Worm (Caenorhabditis elegans) whole organism, midembryonic: ENCODE measurements around the gene cutl-12.

Experiments used
- T22C8.4 ChIP-seq: fragments of 200-800 bp; sonication (Bioruptor generic); IDR thresholded peaks from 2 replicates; pipeline ENCODE4 v1.3.6; 2022; ENCODE audit warnings: missing genetic modification characterization, missing compliant biosample characterization
- cog-1 ChIP-seq: sonication (generic microtip); optimal IDR thresholded peaks from 2 replicates; lab custom pipeline; 2016; ENCODE audit warnings: missing genetic modification characterization, missing compliant biosample characterization
- flt-1 ChIP-seq: fragments of 200-800 bp; sonication (Bioruptor generic); IDR thresholded peaks from 2 replicates; pipeline ENCODE4 v1.3.6; 2022; ENCODE audit warnings: missing genetic modification characterization, missing compliant biosample characterization
- klf-2 ChIP-seq: fragments of 200-800 bp; sonication (Bioruptor generic); conservative IDR thresholded peaks from 2 replicates; pipeline ENCODE4 v1.3.6; 2022; ENCODE audit warnings: missing genetic modification reagents, missing genetic modification characterization, missing compliant biosample characterization
- med-1 ChIP-seq: sonication (generic microtip); optimal IDR thresholded peaks from 2 replicates; lab custom pipeline; 2017; ENCODE audit warnings: missing genetic modification characterization, mild to moderate bottlenecking, missing compliant biosample characterization, antibody characterized with exemption, missing genetic modification reagents; ENCODE audit not compliant: insufficient read depth
- ref-1 ChIP-seq: fragments of 200-800 bp; sonication (Bioruptor generic); conservative IDR thresholded peaks from 2 replicates; pipeline ENCODE4 v1.3.6; 2022; ENCODE audit warnings: missing genetic modification reagents, missing genetic modification characterization, missing compliant biosample characterization
- tab-1 ChIP-seq: fragments of 200-800 bp; sonication (Bioruptor generic); IDR thresholded peaks from 2 replicates; pipeline ENCODE4 v1.3.6; 2022; ENCODE audit warnings: missing genetic modification characterization, missing compliant biosample characterization
- ztf-23 ChIP-seq: fragments of 200-800 bp; sonication (Bioruptor generic); IDR thresholded peaks from 2 replicates; pipeline ENCODE4 v1.3.6; 2022; ENCODE audit warnings: missing genetic modification reagents, missing genetic modification characterization, missing compliant biosample characterization
- ztf-29 ChIP-seq: fragments of 200-800 bp; sonication (Bioruptor generic); IDR thresholded peaks from 2 replicates; pipeline ENCODE4 v1.3.6; 2022; ENCODE audit warnings: missing genetic modification reagents, missing genetic modification characterization, missing compliant biosample characterization

cutl-12 gene

DNA sequence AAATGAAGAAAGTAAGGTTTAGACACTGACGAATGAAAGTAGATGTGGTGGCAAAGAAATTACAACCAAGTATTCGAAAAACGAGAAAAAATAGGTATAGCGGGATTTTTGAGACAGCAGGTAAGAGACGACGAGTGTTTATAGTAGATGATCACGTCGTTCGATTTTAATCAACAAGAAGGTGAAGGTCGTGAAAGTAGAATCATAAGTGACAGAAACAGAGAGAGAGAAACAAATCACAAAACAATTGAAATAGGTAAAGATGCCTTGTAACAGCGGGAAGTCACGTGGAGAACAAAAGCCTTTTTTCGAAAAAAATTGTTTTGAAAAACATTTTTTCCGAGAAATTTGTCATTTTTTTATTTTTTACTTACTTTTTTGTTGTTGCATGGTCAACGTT, 4.2 kb downstream of the cutl-12 start, which contains the start of gene T22C8.6:
T22C8.6 (minus strand) TSS at position 194 of the 400 bp plus-strand sequence.
- no peak for TF ChIP-seq T22C8.4 (GFP tag; lab: Robert Waterston, UW)
- no peak for TF ChIP-seq ref-1 (GFP tag; lab: Robert Waterston, UW)
- no peak for TF ChIP-seq ztf-29 (GFP tag; lab: Robert Waterston, UW)
- TF ChIP-seq med-1 (GFP tag; lab: Kevin White, UChicago) = no peak
- no peak for TF ChIP-seq tab-1
- TF ChIP-seq ztf-23 (GFP tag; lab: Robert Waterston, UW) = no peak
- TF ChIP-seq flt-1 (GFP tag; lab: Robert Waterston, UW) = no peak
- no peak for TF ChIP-seq klf-2 (GFP tag; lab: Robert Waterston, UW)
- no peak for TF ChIP-seq cog-1

DNA sequence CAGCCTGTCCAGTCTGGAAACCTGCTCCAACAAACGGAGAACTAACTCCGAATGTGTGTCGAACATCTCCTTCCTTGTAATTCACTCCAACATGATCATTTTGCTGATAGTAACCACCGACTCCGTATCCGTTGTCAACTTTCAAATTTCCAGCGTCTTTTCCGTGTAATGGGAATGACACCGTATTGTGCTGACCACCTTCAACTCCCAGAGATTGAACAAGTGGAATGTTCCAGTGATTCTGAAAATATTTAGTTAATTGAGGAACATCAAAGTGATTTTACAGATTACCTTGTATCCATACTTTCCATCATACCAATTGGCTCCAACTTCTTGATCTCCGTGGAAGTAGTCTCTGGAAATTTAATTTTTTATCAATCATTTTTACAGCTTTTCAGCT, 6.4 kb downstream of the cutl-12 start:
- TF ChIP-seq flt-1 (GFP tag; lab: Robert Waterston, UW) = no peak
- TF ChIP-seq klf-2 (GFP tag; lab: Robert Waterston, UW) = no peak
- no peak for TF ChIP-seq ztf-29 (GFP tag; lab: Robert Waterston, UW)
- no peak for TF ChIP-seq med-1 (GFP tag; lab: Kevin White, UChicago)
- TF ChIP-seq tab-1 = no peak
- no peak for TF ChIP-seq ztf-23 (GFP tag; lab: Robert Waterston, UW)
- no peak for TF ChIP-seq ref-1 (GFP tag; lab: Robert Waterston, UW)
- TF ChIP-seq cog-1 = no peak
- no peak for TF ChIP-seq T22C8.4 (GFP tag; lab: Robert Waterston, UW)

DNA sequence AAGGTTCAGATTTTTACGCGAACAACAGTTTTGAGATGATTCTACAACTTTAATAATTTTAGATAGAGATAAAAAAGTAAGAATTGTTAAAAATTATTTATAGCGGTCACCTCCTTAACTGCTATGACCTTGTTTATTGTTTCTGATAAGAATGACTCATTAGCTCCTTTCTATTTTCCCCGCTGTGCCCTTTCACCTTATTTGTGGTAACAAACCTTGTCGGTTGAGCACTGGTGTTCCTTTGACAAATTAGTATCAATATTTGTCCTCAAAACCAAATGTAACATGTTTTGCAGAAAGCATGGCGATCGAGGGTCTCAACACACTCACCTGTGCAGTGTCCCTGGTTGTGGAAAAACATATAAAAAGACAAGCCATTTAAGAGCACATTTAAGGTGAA, 7.7 kb downstream of the cutl-12 start:
- TF ChIP-seq klf-2 (GFP tag; lab: Robert Waterston, UW) (no peak), cog-1 (no peak), med-1 (GFP tag; lab: Kevin White, UChicago) (no peak), flt-1 (GFP tag; lab: Robert Waterston, UW) (no peak), ztf-29 (GFP tag; lab: Robert Waterston, UW) (no peak), ztf-23 (GFP tag; lab: Robert Waterston, UW) (no peak), ref-1 (GFP tag; lab: Robert Waterston, UW) (no peak), tab-1 (no peak)

DNA sequence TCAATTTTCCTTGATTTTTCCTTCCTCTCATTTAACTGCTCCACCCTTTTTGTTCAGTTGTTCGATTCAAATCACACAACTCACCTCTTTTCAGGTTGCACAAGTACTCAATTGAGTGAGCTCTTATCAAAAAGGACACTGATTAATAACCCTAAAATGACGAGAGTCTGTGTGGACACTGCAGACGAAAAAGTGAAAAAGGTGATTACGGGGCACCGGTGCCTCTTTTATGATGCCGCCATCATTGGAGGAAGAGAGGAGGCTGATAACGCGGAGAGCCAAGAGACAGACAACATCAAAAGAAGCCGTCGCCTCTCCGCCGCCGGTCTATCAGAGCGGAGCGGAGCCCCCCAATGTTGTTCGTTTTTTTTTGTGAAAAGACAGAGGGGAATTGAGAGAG, 9.1 kb downstream of the cutl-12 start, which contains the start of gene sptf-2:
sptf-2 (plus strand) TSS at position 297 of the 400 bp plus-strand sequence.
- TF ChIP-seq med-1 (GFP tag; lab: Kevin White, UChicago) (no peak), cog-1 (no peak), ztf-23 (GFP tag; lab: Robert Waterston, UW) (no peak), ref-1 (GFP tag; lab: Robert Waterston, UW) (no peak), ztf-29 (GFP tag; lab: Robert Waterston, UW) (no peak), flt-1 (GFP tag; lab: Robert Waterston, UW) (no peak), T22C8.4 (GFP tag; lab: Robert Waterston, UW) (no peak), tab-1 (no peak), klf-2 (GFP tag; lab: Robert Waterston, UW) (no peak)

DNA sequence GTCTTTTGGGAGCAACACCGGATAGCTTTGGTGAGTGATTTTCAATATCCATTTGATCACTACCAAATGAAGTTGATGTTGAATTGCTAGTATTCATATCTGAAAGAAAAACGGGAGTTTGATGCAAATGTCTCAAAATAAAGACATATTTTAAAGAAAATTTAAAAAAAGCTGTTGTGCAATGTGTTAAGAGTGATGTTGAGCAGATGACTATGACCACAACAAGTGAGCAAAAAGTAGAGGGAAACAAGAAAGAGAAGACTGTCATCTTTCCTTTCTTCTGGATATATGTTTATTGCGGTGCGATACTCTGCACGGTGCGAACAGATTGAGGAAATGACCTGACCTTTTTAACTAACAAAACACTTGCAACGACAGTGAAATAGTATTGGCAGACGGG, 10.9 kb downstream of the cutl-12 start, which contains the start of gene T22C8.4:
T22C8.4 (minus strand) TSS at position 101 of the 400 bp plus-strand sequence.
- TF ChIP-seq cog-1 (no peak), ztf-29 (GFP tag; lab: Robert Waterston, UW) (no peak)

DNA sequence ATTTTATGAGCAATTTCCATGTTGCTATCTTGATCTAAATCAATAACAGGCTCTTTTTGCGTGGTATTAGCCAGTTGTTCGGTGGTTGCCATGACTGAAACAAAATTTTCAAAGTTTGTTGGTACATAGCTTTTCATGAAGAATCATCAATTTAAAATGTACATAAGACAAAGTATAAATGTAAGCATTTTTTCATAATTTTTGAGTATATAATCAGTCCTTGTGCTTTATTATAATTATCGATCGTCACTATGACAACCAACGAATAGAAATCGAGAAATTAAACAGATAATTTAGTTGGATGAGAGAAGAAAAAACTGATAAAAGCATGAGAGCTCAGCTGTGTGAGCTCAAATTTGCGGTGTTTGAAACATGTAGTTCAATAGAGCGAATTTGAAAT, 12.4 kb downstream of the cutl-12 start, which contains the start of gene T22C8.3:
T22C8.3 (minus strand) TSS at position 101 of the 400 bp plus-strand sequence.
- TF ChIP-seq ztf-23 (GFP tag; lab: Robert Waterston, UW) (no peak), med-1 (GFP tag; lab: Kevin White, UChicago) (no peak), ref-1 (GFP tag; lab: Robert Waterston, UW) (no peak), ztf-29 (GFP tag; lab: Robert Waterston, UW) (no peak), flt-1 (GFP tag; lab: Robert Waterston, UW) (no peak), T22C8.4 (GFP tag; lab: Robert Waterston, UW) (no peak), klf-2 (GFP tag; lab: Robert Waterston, UW) (no peak), tab-1 (no peak)

DNA sequence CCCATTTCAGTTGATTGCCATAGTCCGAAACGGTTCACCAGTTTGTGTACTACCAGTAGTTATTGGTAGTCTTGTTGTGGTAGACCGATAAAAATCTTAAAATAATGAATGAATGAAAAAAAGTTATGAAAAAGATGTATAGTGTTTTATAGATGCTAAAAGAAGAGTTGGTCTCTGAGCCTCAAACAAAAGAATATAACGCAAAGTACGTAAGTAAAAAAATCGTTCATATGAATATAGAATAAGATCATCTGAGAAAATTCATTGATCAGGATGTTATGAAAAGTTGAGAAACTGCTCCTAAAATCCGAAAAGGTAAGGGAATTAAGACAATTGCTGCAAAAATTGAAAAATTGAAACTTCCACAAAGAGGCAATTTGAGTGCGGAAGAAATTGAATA, 16.8 kb downstream of the cutl-12 start, which contains the start of gene chhy-1:
chhy-1 (minus strand) TSS at position 101 of the 400 bp plus-strand sequence.
- TF ChIP-seq flt-1 (GFP tag; lab: Robert Waterston, UW) (no peak), ztf-29 (GFP tag; lab: Robert Waterston, UW) (no peak), ref-1 (GFP tag; lab: Robert Waterston, UW) (no peak), cog-1 (no peak), ztf-23 (GFP tag; lab: Robert Waterston, UW) (no peak), T22C8.4 (GFP tag; lab: Robert Waterston, UW) (no peak), tab-1 (no peak), klf-2 (GFP tag; lab: Robert Waterston, UW) (no peak), med-1 (GFP tag; lab: Kevin White, UChicago) (no peak)

DNA sequence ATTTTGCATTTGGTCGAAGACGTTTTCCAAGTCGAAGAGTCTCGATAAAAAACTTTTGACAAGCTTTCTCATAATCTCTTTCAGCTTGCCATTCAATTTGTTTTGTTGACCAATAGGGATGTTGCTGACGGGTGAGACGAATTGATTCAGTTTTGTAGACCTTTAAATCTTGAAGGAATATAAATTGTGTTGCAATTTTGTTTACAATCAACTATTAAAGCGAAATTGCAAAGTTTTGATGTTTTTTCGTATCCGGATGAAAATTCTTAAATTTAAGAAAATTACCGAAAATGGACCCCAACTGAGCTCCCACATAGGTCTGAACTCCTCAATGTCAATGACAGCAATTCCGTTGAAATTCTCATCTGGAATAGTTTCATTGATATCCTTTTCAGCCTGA, 18.1 kb downstream of the cutl-12 start:
- TF ChIP-seq med-1 (GFP tag; lab: Kevin White, UChicago) (no peak), cog-1 (no peak), ztf-29 (GFP tag; lab: Robert Waterston, UW) (no peak), flt-1 (GFP tag; lab: Robert Waterston, UW) (no peak)

DNA sequence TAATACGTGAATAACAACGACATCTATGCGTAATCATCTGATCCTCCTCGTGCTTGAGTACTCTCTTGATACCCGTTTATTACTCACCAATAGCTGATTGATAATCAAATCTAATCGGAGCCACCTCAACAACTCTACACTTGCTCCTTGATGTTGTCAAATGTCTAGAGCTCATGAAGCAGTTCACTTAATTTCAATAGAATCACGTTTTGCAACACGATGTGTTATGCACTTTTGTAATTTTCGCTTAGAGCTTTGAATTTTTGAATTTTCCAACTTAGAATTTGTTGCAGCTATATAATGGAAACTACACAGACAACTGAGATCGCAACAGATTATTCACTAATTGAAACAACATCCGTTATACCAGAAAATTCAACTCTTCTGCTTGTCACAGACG, 21.8 kb downstream of the cutl-12 start, which contains the start of gene T22C8.1:
T22C8.1 (plus strand) TSS at position 301 of the 400 bp plus-strand sequence.
- no peak for TF ChIP-seq tab-1
- no peak for TF ChIP-seq med-1 (GFP tag; lab: Kevin White, UChicago)
- TF ChIP-seq cog-1 = no peak
- TF ChIP-seq ztf-29 (GFP tag; lab: Robert Waterston, UW) = no peak
- no peak for TF ChIP-seq ztf-23 (GFP tag; lab: Robert Waterston, UW)

DNA sequence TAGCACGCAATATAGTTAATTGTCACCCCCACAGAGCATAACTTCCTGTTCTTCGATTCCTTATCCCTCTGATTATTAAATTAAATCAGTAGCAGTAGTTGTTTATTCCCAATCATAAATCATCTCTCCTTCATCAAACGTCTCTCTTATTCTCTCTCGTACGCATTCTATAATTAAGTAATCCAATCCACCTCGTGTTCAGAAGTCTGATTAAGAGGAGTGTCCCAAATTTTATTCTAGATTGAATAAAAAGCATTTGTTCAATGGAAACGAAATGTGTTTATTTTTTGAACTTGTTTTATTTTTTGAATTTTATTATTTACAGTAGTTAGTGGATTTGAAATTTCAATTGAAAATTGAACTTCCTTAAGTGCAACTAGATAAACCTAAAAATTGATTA, 23.0 kb downstream of the cutl-12 start:
- TF ChIP-seq klf-2 (GFP tag; lab: Robert Waterston, UW) (no peak), ztf-23 (GFP tag; lab: Robert Waterston, UW) (no peak), flt-1 (GFP tag; lab: Robert Waterston, UW) (no peak), T22C8.4 (GFP tag; lab: Robert Waterston, UW) (no peak), tab-1 (no peak), ztf-29 (GFP tag; lab: Robert Waterston, UW) (no peak), ref-1 (GFP tag; lab: Robert Waterston, UW) (no peak), cog-1 (no peak), med-1 (GFP tag; lab: Kevin White, UChicago) (no peak)
